Worm (Caenorhabditis elegans) whole organism, young adult: ENCODE data around the gene Y7A5A.9.

Experiments
- B0019.2 ChIP-seq: fragments of 200-800 bp; sonication (Bioruptor generic); conservative IDR thresholded peaks from 2 replicates; pipeline ENCODE4 v1.3.6; 2022; ENCODE audit warnings: missing genetic modification reagents, missing genetic modification characterization, missing compliant biosample characterization
- B0336.3 ChIP-seq: fragments of 200-800 bp; sonication (Bioruptor generic); IDR thresholded peaks from 2 replicates; pipeline ENCODE4 v1.3.6; 2022; ENCODE audit warnings: missing genetic modification characterization, missing compliant biosample characterization
- C06A6.2 ChIP-seq: fragments of 200-800 bp; sonication (Bioruptor generic); conservative IDR thresholded peaks from 2 replicates; pipeline ENCODE4 v1.3.6; 2022; ENCODE audit warnings: missing genetic modification characterization, missing compliant biosample characterization
- D2030.7 ChIP-seq: fragments of 200-800 bp; sonication (Bioruptor generic); IDR thresholded peaks from 2 replicates; pipeline ENCODE4 v1.3.6; 2022; ENCODE audit warnings: missing genetic modification reagents, missing genetic modification characterization, missing compliant biosample characterization
- F10E7.11 ChIP-seq: sonication (generic microtip); optimal IDR thresholded peaks from 2 replicates; lab custom pipeline; 2017; ENCODE audit warnings: mild to moderate bottlenecking, missing genetic modification characterization, moderate library complexity, missing compliant biosample characterization
- F22D6.2 ChIP-seq: sonication (generic microtip); optimal IDR thresholded peaks from 2 replicates; lab custom pipeline; 2016; ENCODE audit warnings: mild to moderate bottlenecking, missing genetic modification characterization, missing compliant biosample characterization
- F33H1.4 ChIP-seq: fragments of 200-800 bp; sonication (Bioruptor generic); IDR thresholded peaks from 2 replicates; pipeline ENCODE4 v1.3.6; 2022; ENCODE audit warnings: missing genetic modification reagents, missing genetic modification characterization, missing compliant biosample characterization
- F49E8.2 ChIP-seq: sonication (generic microtip); optimal IDR thresholded peaks from 3 replicates; lab custom pipeline; 2017; ENCODE audit warnings: missing genetic modification characterization, mild to moderate bottlenecking, missing compliant biosample characterization, antibody characterized with exemption, moderate library complexity; ENCODE audit not compliant: insufficient read depth
- F55B11.4 ChIP-seq: sonication (generic microtip); optimal IDR thresholded peaks from 2 replicates; lab custom pipeline; 2016; ENCODE audit warnings: missing compliant biosample characterization, missing genetic modification characterization, borderline replicate concordance; ENCODE audit not compliant: insufficient read depth
- K11D2.4 ChIP-seq: fragments of 200-800 bp; sonication (Bioruptor generic); IDR thresholded peaks from 2 replicates; pipeline ENCODE4 v1.3.6; 2022; ENCODE audit warnings: missing genetic modification reagents, missing genetic modification characterization, missing compliant biosample characterization
- Y56A3A.18 ChIP-seq: fragments of 200-800 bp; sonication (Bioruptor generic); IDR thresholded peaks from 2 replicates; pipeline ENCODE4 v1.3.6; 2022; ENCODE audit warnings: missing genetic modification reagents, missing genetic modification characterization, missing compliant biosample characterization
- Y79H2A.3 ChIP-seq: fragments of 200-800 bp; sonication (Bioruptor generic); conservative IDR thresholded peaks from 2 replicates; pipeline ENCODE4 v1.3.6; 2022; ENCODE audit warnings: missing genetic modification reagents, missing genetic modification characterization, missing compliant biosample characterization
- aptf-3 ChIP-seq: fragments of 200-800 bp; sonication (Bioruptor generic); IDR thresholded peaks from 2 replicates; pipeline ENCODE4 v1.3.6; 2022; ENCODE audit warnings: missing genetic modification characterization, missing compliant biosample characterization
- athp-1 ChIP-seq: sonication (generic microtip); optimal IDR thresholded peaks from 2 replicates; lab custom pipeline; 2017; ENCODE audit warnings: mild to moderate bottlenecking, missing genetic modification characterization, missing compliant biosample characterization
- attf-3 ChIP-seq: fragments of 200-800 bp; sonication (Bioruptor generic); conservative IDR thresholded peaks from 2 replicates; pipeline ENCODE4 v1.3.6; 2022; ENCODE audit warnings: missing genetic modification reagents, missing genetic modification characterization, missing compliant biosample characterization
- dox-1 ChIP-seq: fragments of 200-800 bp; sonication (Bioruptor generic); IDR thresholded peaks from 2 replicates; pipeline ENCODE4 v1.3.6; 2022; ENCODE audit warnings: missing genetic modification reagents, missing genetic modification characterization, missing compliant biosample characterization
- egl-18 ChIP-seq: fragments of 200-800 bp; sonication (Bioruptor generic); IDR thresholded peaks from 2 replicates; pipeline ENCODE4 v1.3.6; 2022; ENCODE audit warnings: missing genetic modification reagents, missing genetic modification characterization, missing compliant biosample characterization
- egl-44 ChIP-seq: fragments of 200-800 bp; sonication (Bioruptor generic); IDR thresholded peaks from 2 replicates; pipeline ENCODE4 v1.3.6; 2022; ENCODE audit warnings: missing genetic modification reagents, missing genetic modification characterization, missing compliant biosample characterization
- egrh-3 ChIP-seq: fragments of 200-800 bp; sonication (Bioruptor generic); IDR thresholded peaks from 2 replicates; pipeline ENCODE4 v1.3.6; 2022; ENCODE audit warnings: missing genetic modification reagents, missing genetic modification characterization, missing compliant biosample characterization
- ets-4 ChIP-seq: fragments of 200-800 bp; sonication (Bioruptor generic); optimal IDR thresholded peaks from 2 replicates; lab custom pipeline; 2018; ENCODE audit warnings: mild to moderate bottlenecking, missing genetic modification characterization, missing compliant biosample characterization
- gei-17 ChIP-seq: fragments of 200-800 bp; sonication (Bioruptor generic); optimal IDR thresholded peaks from 2 replicates; lab custom pipeline; 2018; ENCODE audit warnings: mild to moderate bottlenecking, missing genetic modification characterization, missing compliant biosample characterization
- hmg-1.2 ChIP-seq: fragments of 200-800 bp; sonication (Bioruptor generic); IDR thresholded peaks from 2 replicates; pipeline ENCODE4 v1.3.6; 2022; ENCODE audit warnings: missing genetic modification reagents, missing genetic modification characterization, missing compliant biosample characterization
- lag-1 ChIP-seq: fragments of 200-800 bp; sonication (Bioruptor generic); IDR thresholded peaks from 2 replicates; pipeline ENCODE4 v1.3.6; 2022; ENCODE audit warnings: missing genetic modification reagents, missing genetic modification characterization, missing compliant biosample characterization
- let-526 ChIP-seq: fragments of 200-800 bp; sonication (Bioruptor generic); IDR thresholded peaks from 2 replicates; pipeline ENCODE4 v1.3.6; 2022; ENCODE audit warnings: missing genetic modification reagents, missing genetic modification characterization, missing compliant biosample characterization
- lsy-27 ChIP-seq: sonication (generic microtip); optimal IDR thresholded peaks from 2 replicates; lab custom pipeline; 2017; ENCODE audit warnings: missing genetic modification characterization, mild to moderate bottlenecking, missing compliant biosample characterization, antibody characterized with exemption, missing genotype, borderline replicate concordance; ENCODE audit not compliant: insufficient read depth
- madf-10 ChIP-seq: sonication (generic microtip); optimal IDR thresholded peaks from 2 replicates; lab custom pipeline; 2016; ENCODE audit warnings: mild to moderate bottlenecking, missing genetic modification characterization, missing compliant biosample characterization
- madf-3 ChIP-seq: fragments of 200-800 bp; sonication (Bioruptor generic); IDR thresholded peaks from 2 replicates; pipeline ENCODE4 v1.3.6; 2022; ENCODE audit warnings: missing genetic modification reagents, missing genetic modification characterization, missing compliant biosample characterization
- madf-8 ChIP-seq: fragments of 200-800 bp; sonication (Bioruptor generic); conservative IDR thresholded peaks from 2 replicates; pipeline ENCODE4 v1.3.6; 2022; ENCODE audit warnings: missing genetic modification reagents, missing genetic modification characterization, missing compliant biosample characterization
- mxl-1 ChIP-seq: sonication (generic microtip); optimal IDR thresholded peaks from 2 replicates; lab custom pipeline; 2016; ENCODE audit warnings: missing genetic modification characterization, missing compliant biosample characterization
- nfya-1 ChIP-seq: sonication (generic microtip); optimal IDR thresholded peaks from 2 replicates; lab custom pipeline; 2017; ENCODE audit warnings: antibody characterized with exemption, missing compliant biosample characterization, missing genetic modification characterization, borderline replicate concordance; ENCODE audit not compliant: insufficient read depth
- nhr-179 ChIP-seq: sonication (generic microtip); optimal IDR thresholded peaks from 2 replicates; lab custom pipeline; 2016; ENCODE audit warnings: mild to moderate bottlenecking, missing genetic modification characterization, missing compliant biosample characterization
- nhr-80 ChIP-seq: sonication (generic microtip); optimal IDR thresholded peaks from 2 replicates; lab custom pipeline; 2016; ENCODE audit warnings: missing genetic modification characterization, missing compliant biosample characterization
- rec-8 ChIP-seq, 2 experiments: sonication (generic microtip); optimal IDR thresholded peaks; 2 replicates each; lab custom pipeline; 2016; ENCODE audit warnings: mild to moderate bottlenecking in 2 of 2, missing genetic modification characterization in 2 of 2, missing genetic modification reagents in 2 of 2, missing genotype in 2 of 2, missing biosample characterization in 1 of 2, missing compliant biosample characterization in 1 of 2, moderate library complexity in 1 of 2
- repo-1 ChIP-seq: sonication (generic microtip); optimal IDR thresholded peaks from 2 replicates; lab custom pipeline; 2017; ENCODE audit warnings: mild to moderate bottlenecking, missing genetic modification characterization, missing compliant biosample characterization
- rpc-1 ChIP-seq, 2 experiments: fragments of 150-350 bp in 1 of 2; sonication (generic microtip) in 1 of 2; optimal IDR thresholded peaks; 2 replicates each; lab custom pipeline; 2014 to 2018; ENCODE audit warnings: missing biosample characterization in 1 of 2, missing genetic modification characterization in 1 of 2, missing genetic modification reagents in 1 of 2, missing genotype in 1 of 2
- snpc-1.1 ChIP-seq: sonication (generic microtip); optimal IDR thresholded peaks from 2 replicates; lab custom pipeline; 2017; ENCODE audit warnings: missing genetic modification characterization, mild to moderate bottlenecking, missing compliant biosample characterization, antibody characterized with exemption, moderate library complexity, missing genotype, missing genetic modification reagents; ENCODE audit not compliant: insufficient read depth
- snpc-1.3 ChIP-seq: sonication (generic microtip); optimal IDR thresholded peaks from 2 replicates; lab custom pipeline; 2017; ENCODE audit warnings: missing genetic modification characterization, mild to moderate bottlenecking, missing compliant biosample characterization, antibody characterized with exemption, moderate library complexity, missing genotype, missing genetic modification reagents; ENCODE audit not compliant: insufficient read depth
- snpc-4 ChIP-seq, 5 experiments: fragments of 150-350 bp in 1 of 5; sonication (generic microtip) in 4 of 5; optimal IDR thresholded peaks; 2 replicates each; lab custom pipeline; 2014 to 2018; ENCODE audit warnings: missing genetic modification characterization in 5 of 5, missing biosample characterization in 3 of 5, antibody characterized with exemption in 2 of 5, mild to moderate bottlenecking in 2 of 5, missing compliant biosample characterization in 2 of 5, missing genotype in 2 of 5, moderate library complexity in 2 of 5, missing genetic modification reagents in 1 of 5
- somi-1 ChIP-seq: fragments of 200-800 bp; sonication (Bioruptor generic); optimal IDR thresholded peaks from 2 replicates; lab custom pipeline; 2018; ENCODE audit warnings: mild to moderate bottlenecking, missing genetic modification characterization, missing compliant biosample characterization
- sptf-2 ChIP-seq: fragments of 200-800 bp; sonication (Bioruptor generic); optimal IDR thresholded peaks from 2 replicates; lab custom pipeline; 2018; ENCODE audit warnings: mild to moderate bottlenecking, missing genetic modification characterization, missing compliant biosample characterization
- tbp1 ChIP-seq: fragments of 200-800 bp; sonication (Bioruptor generic); optimal IDR thresholded peaks from 2 replicates; lab custom pipeline; 2018; ENCODE audit warnings: mild to moderate bottlenecking, missing genetic modification characterization, missing compliant biosample characterization
- tlf-1 ChIP-seq: fragments of 200-800 bp; sonication (Bioruptor generic); optimal IDR thresholded peaks from 2 replicates; lab custom pipeline; 2018; ENCODE audit warnings: mild to moderate bottlenecking, missing genetic modification characterization, missing compliant biosample characterization
- zfh-2 ChIP-seq: fragments of 200-800 bp; sonication (Bioruptor generic); conservative IDR thresholded peaks from 2 replicates; pipeline ENCODE4 v1.3.6; 2022; ENCODE audit warnings: missing genetic modification reagents, missing genetic modification characterization, missing compliant biosample characterization
- ztf-22 ChIP-seq: fragments of 200-800 bp; sonication (Bioruptor generic); optimal IDR thresholded peaks from 2 replicates; lab custom pipeline; 2018; ENCODE audit warnings: mild to moderate bottlenecking, missing genetic modification characterization, moderate library complexity, missing compliant biosample characterization
- ztf-6 ChIP-seq: fragments of 200-800 bp; sonication (Bioruptor generic); IDR thresholded peaks from 2 replicates; pipeline ENCODE4 v1.3.6; 2022; ENCODE audit warnings: missing genetic modification reagents, missing genetic modification characterization, missing compliant biosample characterization

The Y7A5A.9 gene

DNA sequence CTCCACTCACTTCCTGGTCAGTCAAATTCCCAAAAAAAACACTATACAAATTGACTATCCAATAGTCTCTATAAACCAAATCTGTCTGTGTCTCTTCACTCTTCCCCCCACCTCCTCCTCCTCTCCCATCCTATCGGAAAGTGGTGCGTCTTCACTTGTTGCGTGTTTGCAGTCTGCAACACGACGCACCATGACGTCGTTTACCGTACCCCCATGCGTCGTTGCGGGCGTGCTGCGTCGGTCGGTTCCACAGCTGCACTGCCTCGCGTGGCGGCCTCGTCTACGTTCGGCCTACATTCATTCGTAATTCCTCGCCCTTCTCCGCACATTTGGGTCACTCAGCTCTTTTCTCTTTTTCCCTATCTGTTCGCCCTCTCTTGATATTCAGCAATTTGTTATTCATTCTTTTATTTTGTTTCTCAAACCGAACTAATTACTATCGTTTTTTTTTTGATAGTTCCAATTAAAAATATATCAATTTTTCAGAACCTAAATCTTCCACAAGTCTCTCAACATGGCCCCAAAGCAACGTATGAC, 14.2 kb downstream of the Y7A5A.9 start, which contains the start of gene serp-1.1 (continued):
- TF ChIP-seq attf-3 (GFP tag; lab: Robert Waterston, UW) = peak; percentile 83
- peak; percentile 100 for TF ChIP-seq ets-4 (GFP tag; lab: Kevin White, UChicago)
- TF ChIP-seq gei-17 (GFP tag; lab: Kevin White, UChicago) = peak; percentile 90
- TF ChIP-seq repo-1 (tag; lab: Kevin White, UChicago) = peak; percentile 94
- TF ChIP-seq hmg-1.2 = peak; percentile 87
- TF ChIP-seq aptf-3 (GFP tag; lab: Robert Waterston, UW) = 0 out of 2 replicates have a peak, but pooled peaks have one; percentile 29
- no peak for TF ChIP-seq lsy-27 (tag; lab: Kevin White, UChicago)
- peak; percentile 90 for TF ChIP-seq madf-3
- peak; percentile 90 for TF ChIP-seq egl-18 (GFP tag; lab: Robert Waterston, UW)
- TF ChIP-seq let-526 = peak; percentile 94
- peak; percentile 32 for TF ChIP-seq rpc-1 (optimal IDR thresholded peaks at IDR 0.05; lab: Kevin White, UChicago)
- TF ChIP-seq rpc-1 (tag; optimal IDR thresholded peaks at IDR 0.05; lab: Kevin White, UChicago) = no peak
- TF ChIP-seq madf-10 (tag; lab: Kevin White, UChicago) = peak; percentile 98
- peak; percentile 95 for TF ChIP-seq C06A6.2 (GFP tag; lab: Robert Waterston, UW)
- no peak; the same call in 1 of the 2 replicates for TF ChIP-seq B0019.2
- TF ChIP-seq egrh-3 = peak; percentile 94
- peak; percentile 75 for TF ChIP-seq ztf-6 (GFP tag; lab: Robert Waterston, UW)
- no peak for TF ChIP-seq Y79H2A.3 (GFP tag; lab: Robert Waterston, UW)
- peak; percentile 97 for TF ChIP-seq B0336.3
- peak; percentile 96 for TF ChIP-seq tlf-1 (GFP tag; lab: Kevin White, UChicago)
- no peak for TF ChIP-seq F10E7.11
- TF ChIP-seq nhr-80 (tag; lab: Kevin White, UChicago) = peak; percentile 100
- TF ChIP-seq F22D6.2 (tag; lab: Kevin White, UChicago) = peak; percentile 90
- TF ChIP-seq nfya-1 (tag; lab: Kevin White, UChicago) = no peak
- TF ChIP-seq nhr-179 (tag; lab: Kevin White, UChicago) = no peak
- no peak for TF ChIP-seq F49E8.2 (tag; lab: Kevin White, UChicago)
- peak; percentile 96 for TF ChIP-seq egl-44 (GFP tag; lab: Robert Waterston, UW)
- TF ChIP-seq rec-8 (tag; optimal IDR thresholded peaks at IDR 0.05; lab: Kevin White, UChicago) = no peak
- peak; percentile 73 for TF ChIP-seq snpc-4 (GFP tag; optimal IDR thresholded peaks at IDR 0.05; lab: Kevin White, UChicago)
- TF ChIP-seq snpc-4 (tag; optimal IDR thresholded peaks at IDR 0.05; lab: Kevin White, UChicago) = peak; percentile 83 to 91 (median 88)
- TF ChIP-seq D2030.7 = peak; percentile 39; the same call in 1 of the 2 replicates
- TF ChIP-seq athp-1 = peak; percentile 85

- peak; percentile 27; the same call in 1 of the 2 replicates for TF ChIP-seq dox-1 (GFP tag; lab: Robert Waterston, UW)
- TF ChIP-seq mxl-1 = no peak
- TF ChIP-seq Y56A3A.18 (GFP tag; lab: Robert Waterston, UW) = peak; percentile 47; the same call in 1 of the 2 replicates
- TF ChIP-seq snpc-4 (GFP tag; optimal IDR thresholded peaks at IDR 0.05; lab: Kevin White, UChicago) = no peak
- peak in 2 of 4 experiments; percentile 21 to 41 for TF ChIP-seq snpc-4 (tag; optimal IDR thresholded peaks at IDR 0.05; lab: Kevin White, UChicago)
- no peak for TF ChIP-seq F33H1.4
- no peak for TF ChIP-seq F55B11.4 (tag; lab: Kevin White, UChicago)
- TF ChIP-seq lag-1 = no peak
- peak; percentile 74 for TF ChIP-seq ets-4 (GFP tag; lab: Kevin White, UChicago)
- TF ChIP-seq nfya-1 (tag; lab: Kevin White, UChicago) = no peak
- TF ChIP-seq K11D2.4 (GFP tag; lab: Robert Waterston, UW) = no peak
- peak; percentile 39 for TF ChIP-seq tbp1 (GFP tag; lab: Kevin White, UChicago)
- no peak for TF ChIP-seq snpc-1.1 (tag; lab: Kevin White, UChicago)
- TF ChIP-seq sptf-2 = no peak
- no peak for TF ChIP-seq madf-8 (GFP tag; lab: Robert Waterston, UW)
- no peak for TF ChIP-seq somi-1
- TF ChIP-seq snpc-1.3 (tag; lab: Kevin White, UChicago) = no peak
- TF ChIP-seq ztf-22 (GFP tag; lab: Kevin White, UChicago) = peak; percentile 35
- no peak for TF ChIP-seq zfh-2 (GFP tag; lab: Robert Waterston, UW)
- no peak for TF ChIP-seq D2030.7
Observed at ce11 chrX:15842492-15842891, 15.5 kb downstream of the Y7A5A.9 start.
